Fruit fly (Drosophila melanogaster): ENCODE data around the gene Mob2.
"Not testable (repeated sequence)": the region's sequence is repeated elsewhere in the genome, so short reads cannot be mapped to it uniquely, and the experiment has no call there.

- TF ChIP-seq Dll (optimal IDR thresholded peaks at IDR 0.05); psq (optimal IDR thresholded peaks at IDR 0.05); usp (GFP tag; optimal IDR thresholded peaks at IDR 0.05): not testable (repeated sequence)
Measured at dm6 chr3L:11576944-11577343, 14.9 kb upstream of the Mob2 start, which contains the start of gene CG33489.

Data from whole organism.